Fruit fly (Drosophila melanogaster): ENCODE measurements around the gene Grasp65.

The Grasp65 gene

DNA sequence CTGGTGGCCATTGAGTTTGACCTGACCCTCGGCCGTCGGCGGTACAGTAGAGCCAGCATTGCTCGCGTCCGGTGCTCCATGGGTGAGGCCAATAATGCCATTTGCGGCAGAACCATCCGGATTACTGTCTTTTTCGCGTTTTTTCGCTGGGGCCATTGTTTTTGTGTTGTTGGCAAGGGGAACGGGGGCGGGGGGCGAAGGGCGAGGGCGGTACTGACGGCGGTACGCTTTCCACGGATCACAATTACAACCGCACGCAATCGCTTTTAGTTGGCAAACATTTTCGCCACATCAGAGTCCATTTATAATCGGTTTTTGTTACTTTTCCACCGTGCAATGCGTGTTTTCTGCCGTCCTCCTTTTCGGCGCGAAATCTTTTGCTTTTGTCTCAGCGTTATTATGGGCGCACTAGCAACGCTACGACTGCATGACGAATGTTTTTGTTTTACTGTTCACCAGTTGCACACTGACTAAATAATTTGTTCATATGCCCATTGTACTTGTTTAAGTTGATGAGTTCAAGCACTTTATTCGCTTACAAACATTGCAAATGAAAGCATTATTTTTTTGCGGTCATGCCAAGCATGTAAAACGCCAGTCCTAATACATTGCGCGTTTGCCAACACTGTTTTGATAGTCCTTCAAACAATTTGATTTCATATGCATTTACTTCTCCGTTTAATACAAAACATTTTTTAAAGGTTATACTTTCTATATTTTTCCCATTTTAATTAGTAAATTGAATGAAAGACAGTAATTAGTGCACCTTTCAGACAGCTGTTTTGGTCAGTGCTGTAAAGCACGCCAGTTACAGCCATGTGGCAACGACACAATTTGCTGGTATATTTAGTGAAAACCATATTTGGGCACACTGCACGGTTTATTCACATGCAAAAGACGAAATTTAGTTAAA is 1.7 kb upstream of the Grasp65 start, which contains the start of gene Pfdn6:
Pfdn6 (plus strand) TSS at position 839 of the 913 bp plus-strand sequence.
- TF ChIP-seq jim (GFP tag; optimal IDR thresholded peaks at IDR 0.05) (no peak), CrebA (GFP tag; optimal IDR thresholded peaks at IDR 0.05; ENCODE audit: borderline replicate concordance) (no peak), Dfd (GFP tag; optimal IDR thresholded peaks at IDR 0.05) (no peak), dmrt93B (GFP tag; optimal IDR thresholded peaks at IDR 0.05) (no peak), br (GFP tag; optimal IDR thresholded peaks at IDR 0.05) (no peak), sv (GFP tag; optimal IDR thresholded peaks at IDR 0.05) (peak; percentile 73), usp (GFP tag; optimal IDR thresholded peaks at IDR 0.05) (no peak), psq (GFP tag; optimal IDR thresholded peaks at IDR 0.05) (peak; percentile 58), Hr83 (GFP tag; optimal IDR thresholded peaks at IDR 0.05; ENCODE audit: poor library complexity, severe bottlenecking) (no peak), CG32264 (GFP tag; optimal IDR thresholded peaks at IDR 0.05) (peak; percentile 25), Abd-B (GFP tag; optimal IDR thresholded peaks at IDR 0.05) (no peak), Rel (GFP tag; optimal IDR thresholded peaks at IDR 0.05) (no peak), Rel (tag; optimal IDR thresholded peaks at IDR 0.05) (peak; percentile 29), GATAd (GFP tag; optimal IDR thresholded peaks at IDR 0.05) (no peak), fru (GFP tag; optimal IDR thresholded peaks at IDR 0.05) (no peak), CG9705 (GFP tag; optimal IDR thresholded peaks at IDR 0.05) (peak; percentile 65), Hnf4 (GFP tag; optimal IDR thresholded peaks at IDR 0.05) (no peak), lola (GFP tag; optimal IDR thresholded peaks at IDR 0.05) (no peak), sage (GFP tag; optimal IDR thresholded peaks at IDR 0.05) (no peak), Jra (GFP tag; optimal IDR thresholded peaks at IDR 0.05) (peak; percentile 47), dl (GFP tag; optimal IDR thresholded peaks at IDR 0.05; ENCODE audit: insufficient read depth in 1 of 2, partially characterized antibody in 2 of 2) (peak; percentile 86 to 96), Hr78 (GFP tag; optimal IDR thresholded peaks at IDR 0.05) (no peak), pan (optimal IDR thresholded peaks at IDR 0.05) (no peak), Vsx2 (GFP tag; optimal IDR thresholded peaks at IDR 0.05; ENCODE audit: partially characterized antibody) (peak; percentile 100), Mio (GFP tag; optimal IDR thresholded peaks at IDR 0.05) (no peak), woc (GFP tag; optimal IDR thresholded peaks at IDR 0.05) (no peak), Sp1 (GFP tag; optimal IDR thresholded peaks at IDR 0.05) (peak; percentile 59), OdsH (GFP tag; optimal IDR thresholded peaks at IDR 0.05) (peak; percentile 19), dsf (GFP tag; optimal IDR thresholded peaks at IDR 0.05; ENCODE audit: borderline replicate concordance) (peak; percentile 54), tai (GFP tag; optimal IDR thresholded peaks at IDR 0.05) (no peak), brk (GFP tag; optimal IDR thresholded peaks at IDR 0.05) (no peak), h (GFP tag; optimal IDR thresholded peaks at IDR 0.05) (peak; percentile 75), foxo (GFP tag; optimal IDR thresholded peaks at IDR 0.05) (peak in 1 of 2 experiments; percentile 73), Myc (optimal IDR thresholded peaks at IDR 0.05) (peak; percentile 62), HLH106 (tag; optimal IDR thresholded peaks at IDR 0.05) (peak; percentile 70), ey (GFP tag; optimal IDR thresholded peaks at IDR 0.05) (peak; percentile 52), N (GFP tag; optimal IDR thresholded peaks at IDR 0.05) (no peak), Dif (GFP tag; optimal IDR thresholded peaks at IDR 0.05; ENCODE audit: partially characterized antibody) (peak; percentile 99), rgr (GFP tag; optimal IDR thresholded peaks at IDR 0.05) (peak; percentile 76)

DNA sequence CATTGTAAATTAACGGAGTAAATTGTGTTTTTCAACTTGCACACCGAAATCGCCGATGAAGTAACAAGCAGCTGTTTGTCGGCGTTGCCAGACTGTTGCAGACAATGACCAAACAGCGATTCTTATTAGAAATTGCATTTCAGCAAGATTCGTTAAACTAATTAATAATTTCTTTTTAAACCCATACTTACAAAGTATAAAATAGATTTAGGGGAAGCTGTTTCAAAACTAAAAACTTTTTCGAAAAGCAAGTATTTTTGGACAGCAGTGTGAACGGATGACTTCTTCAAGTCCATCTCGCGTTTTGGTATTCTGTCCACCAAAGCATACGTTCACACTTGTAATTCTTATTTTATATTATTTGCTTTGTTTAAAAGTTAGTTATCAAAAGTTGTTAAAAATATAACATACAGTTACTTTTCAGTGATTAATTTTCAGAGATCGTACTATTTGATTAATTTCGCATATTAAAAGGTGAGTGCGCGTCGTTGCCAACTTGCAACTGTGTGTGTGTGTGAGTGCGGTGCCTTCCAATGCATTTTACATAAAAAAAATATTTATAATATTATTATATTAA is 3.8 kb downstream of the Grasp65 start, which contains the start of the genes CG8004 and RhoGDI:
CG8004 (minus strand) TSS at position 74 of the 577 bp plus-strand sequence.
RhoGDI (plus strand) TSS at position 309 of the 577 bp plus-strand sequence.
- no peak for TF ChIP-seq dsf (GFP tag; optimal IDR thresholded peaks at IDR 0.05; ENCODE audit: borderline replicate concordance)
- TF ChIP-seq dmrt93B (GFP tag; optimal IDR thresholded peaks at IDR 0.05), result no peak
- no peak for TF ChIP-seq Dif (GFP tag; optimal IDR thresholded peaks at IDR 0.05; ENCODE audit: partially characterized antibody)
- TF ChIP-seq pan (optimal IDR thresholded peaks at IDR 0.05), result no peak
- TF ChIP-seq Abd-B (GFP tag; optimal IDR thresholded peaks at IDR 0.05), result no peak
- peak; percentile 58 for TF ChIP-seq HLH106 (tag; optimal IDR thresholded peaks at IDR 0.05)
- peak; percentile 62 for TF ChIP-seq rgr (GFP tag; optimal IDR thresholded peaks at IDR 0.05)
- peak; percentile 12 for TF ChIP-seq br (GFP tag; optimal IDR thresholded peaks at IDR 0.05)
- no peak for TF ChIP-seq Hr78 (GFP tag; optimal IDR thresholded peaks at IDR 0.05)
- TF ChIP-seq CG9705 (GFP tag; optimal IDR thresholded peaks at IDR 0.05), result peak; percentile 42
- TF ChIP-seq Dfd (GFP tag; optimal IDR thresholded peaks at IDR 0.05), result no peak
- TF ChIP-seq lola (GFP tag; optimal IDR thresholded peaks at IDR 0.05), result no peak
- peak; percentile 45 for TF ChIP-seq OdsH (GFP tag; optimal IDR thresholded peaks at IDR 0.05)
- TF ChIP-seq ey (GFP tag; optimal IDR thresholded peaks at IDR 0.05), result peak; percentile 70
- no peak for TF ChIP-seq brk (GFP tag; optimal IDR thresholded peaks at IDR 0.05)
- TF ChIP-seq Rel (GFP tag; optimal IDR thresholded peaks at IDR 0.05), result no peak
- TF ChIP-seq Rel (tag; optimal IDR thresholded peaks at IDR 0.05), result peak; percentile 36
- TF ChIP-seq CrebA (GFP tag; optimal IDR thresholded peaks at IDR 0.05; ENCODE audit: borderline replicate concordance), result no peak
- TF ChIP-seq woc (GFP tag; optimal IDR thresholded peaks at IDR 0.05), result peak; percentile 12
- TF ChIP-seq Sp1 (GFP tag; optimal IDR thresholded peaks at IDR 0.05), result peak; percentile 28
- no peak for TF ChIP-seq sage (GFP tag; optimal IDR thresholded peaks at IDR 0.05)
- peak; percentile 52 for TF ChIP-seq CG32264 (GFP tag; optimal IDR thresholded peaks at IDR 0.05)
- no peak for TF ChIP-seq Myc (optimal IDR thresholded peaks at IDR 0.05)
- no peak for TF ChIP-seq Jra (GFP tag; optimal IDR thresholded peaks at IDR 0.05)
- no peak for TF ChIP-seq Vsx2 (GFP tag; optimal IDR thresholded peaks at IDR 0.05; ENCODE audit: partially characterized antibody)
- TF ChIP-seq N (GFP tag; optimal IDR thresholded peaks at IDR 0.05), result no peak
- TF ChIP-seq fru (GFP tag; optimal IDR thresholded peaks at IDR 0.05), result peak; percentile 84
- no peak for TF ChIP-seq dl (GFP tag; optimal IDR thresholded peaks at IDR 0.05; ENCODE audit: insufficient read depth in 1 of 2, partially characterized antibody in 2 of 2)
- peak; percentile 79 for TF ChIP-seq Hnf4 (GFP tag; optimal IDR thresholded peaks at IDR 0.05)
- no peak for TF ChIP-seq Mio (GFP tag; optimal IDR thresholded peaks at IDR 0.05)
- TF ChIP-seq sv (GFP tag; optimal IDR thresholded peaks at IDR 0.05), result peak; percentile 78
- TF ChIP-seq usp (GFP tag; optimal IDR thresholded peaks at IDR 0.05), result no peak
- TF ChIP-seq jim (GFP tag; optimal IDR thresholded peaks at IDR 0.05), result no peak
- TF ChIP-seq tai (GFP tag; optimal IDR thresholded peaks at IDR 0.05), result no peak
- no peak for TF ChIP-seq GATAd (GFP tag; optimal IDR thresholded peaks at IDR 0.05)
- TF ChIP-seq psq (GFP tag; optimal IDR thresholded peaks at IDR 0.05), result peak; percentile 23
- peak; percentile 44 for TF ChIP-seq Hr83 (GFP tag; optimal IDR thresholded peaks at IDR 0.05; ENCODE audit: poor library complexity, severe bottlenecking)
- TF ChIP-seq foxo (GFP tag; optimal IDR thresholded peaks at IDR 0.05), result peak in 1 of 2 experiments; percentile 75

Measured in whole organism, wandering third instar larva.